Worm (Caenorhabditis elegans) whole organism, L4/young adult: ENCODE measurements around the gene C04E6.5.

Source experiments
- W03F9.2 ChIP-seq: fragments of 150-350 bp; optimal IDR thresholded peaks from 2 replicates; lab custom pipeline; 2014; ENCODE audit warnings: missing biosample characterization, missing genetic modification characterization
- dao-5 ChIP-seq: sonication (generic microtip); optimal IDR thresholded peaks from 2 replicates; lab custom pipeline; 2016; ENCODE audit warnings: missing genotype, missing genetic modification characterization, moderate library complexity, missing compliant biosample characterization
- him-1 ChIP-seq: sonication (generic microtip); optimal IDR thresholded peaks from 2 replicates; lab custom pipeline; 2016; ENCODE audit warnings: missing genotype, missing genetic modification reagents, missing genetic modification characterization, missing compliant biosample characterization

C04E6.5 gene

ce11 chrV:5901833-5902232 is at the start of gene C04E6.5:
TSS of gene C04E6.5 (plus strand) at chrV:5902133.
- TF ChIP-seq him-1 (tag; lab: Kevin White, UChicago) (no peak), dao-5 (tag; lab: Kevin White, UChicago) (no peak), W03F9.2 (tag; lab: Kevin White, UChicago) (no peak)

ce11 chrV:5862479-5863188 is 39.3 kb upstream of the C04E6.5 start, which contains the start of gene F26F12.8:
TSS of gene F26F12.8 (minus strand) at chrV:5862529.
- TF ChIP-seq dao-5 (tag; lab: Kevin White, UChicago): no peak
- TF ChIP-seq him-1 (tag; lab: Kevin White, UChicago): no peak
- no peak for TF ChIP-seq W03F9.2 (tag; lab: Kevin White, UChicago)

- no peak for TF ChIP-seq dao-5 (tag; lab: Kevin White, UChicago)
- TF ChIP-seq W03F9.2 (tag; lab: Kevin White, UChicago): no peak
- no peak for TF ChIP-seq him-1 (tag; lab: Kevin White, UChicago)
Observed at ce11 chrV:5865085-5865484, 36.8 kb upstream of the C04E6.5 start, which contains the start of gene F26F12.5. TSS of gene F26F12.5 (minus strand) at chrV:5865185.

- TF ChIP-seq him-1 (tag; lab: Kevin White, UChicago) (no peak), W03F9.2 (tag; lab: Kevin White, UChicago) (no peak), dao-5 (tag; lab: Kevin White, UChicago) (no peak)
Observed at ce11 chrV:5869227-5869626, 32.7 kb upstream of the C04E6.5 start, which contains the start of gene F26F12.4. TSS of gene F26F12.4 (minus strand) at chrV:5869327.

- TF ChIP-seq him-1 (tag; lab: Kevin White, UChicago) (no peak), dao-5 (tag; lab: Kevin White, UChicago) (no peak), W03F9.2 (tag; lab: Kevin White, UChicago) (no peak)
Observed at ce11 chrV:5871759-5872158, 30.2 kb upstream of the C04E6.5 start, which contains the start of gene C02G6.2. TSS of gene C02G6.2 (plus strand) at chrV:5872059.

ce11 chrV:5876966-5877365 is 25.0 kb upstream of the C04E6.5 start:
- no peak for TF ChIP-seq W03F9.2 (tag; lab: Kevin White, UChicago)
- no peak for TF ChIP-seq dao-5 (tag; lab: Kevin White, UChicago)
- TF ChIP-seq him-1 (tag; lab: Kevin White, UChicago): no peak

ce11 chrV:5880064-5880463 is 21.9 kb upstream of the C04E6.5 start, which contains the start of gene C02G6.3:
TSS of gene C02G6.3 (plus strand) at chrV:5880364.
- TF ChIP-seq W03F9.2 (tag; lab: Kevin White, UChicago) (no peak), him-1 (tag; lab: Kevin White, UChicago) (no peak), dao-5 (tag; lab: Kevin White, UChicago) (no peak)

ce11 chrV:5882429-5882828 is 19.5 kb upstream of the C04E6.5 start:
- TF ChIP-seq him-1 (tag; lab: Kevin White, UChicago): no peak
- TF ChIP-seq dao-5 (tag; lab: Kevin White, UChicago): no peak
- no peak for TF ChIP-seq W03F9.2 (tag; lab: Kevin White, UChicago)

- TF ChIP-seq him-1 (tag; lab: Kevin White, UChicago) (no peak), dao-5 (tag; lab: Kevin White, UChicago) (no peak), W03F9.2 (tag; lab: Kevin White, UChicago) (no peak)
Observed at ce11 chrV:5883735-5884134, 18.2 kb upstream of the C04E6.5 start, which contains the start of gene C04E6.8. TSS of gene C04E6.8 (minus strand) at chrV:5883835.

- TF ChIP-seq W03F9.2 (tag; lab: Kevin White, UChicago): no peak
- no peak for TF ChIP-seq dao-5 (tag; lab: Kevin White, UChicago)
- TF ChIP-seq him-1 (tag; lab: Kevin White, UChicago): no peak
Observed at ce11 chrV:5888820-5889219, 13.1 kb upstream of the C04E6.5 start.

ce11 chrV:5891204-5891603 is 10.7 kb upstream of the C04E6.5 start:
- TF ChIP-seq dao-5 (tag; lab: Kevin White, UChicago) (no peak), W03F9.2 (tag; lab: Kevin White, UChicago) (no peak), him-1 (tag; lab: Kevin White, UChicago) (no peak)

ce11 chrV:5893015-5893414 is 8.9 kb upstream of the C04E6.5 start, which contains the start of gene C04E6.7:
TSS of gene C04E6.7 (plus strand) at chrV:5893315.
- TF ChIP-seq him-1 (tag; lab: Kevin White, UChicago) (no peak), dao-5 (tag; lab: Kevin White, UChicago) (no peak), W03F9.2 (tag; lab: Kevin White, UChicago) (no peak)

- TF ChIP-seq W03F9.2 (tag; lab: Kevin White, UChicago): no peak
Observed at ce11 chrV:5895021-5895420, 6.9 kb upstream of the C04E6.5 start, which contains the start of gene grd-9. TSS of gene grd-9 (plus strand) at chrV:5895321.

- TF ChIP-seq him-1 (tag; lab: Kevin White, UChicago) (no peak), W03F9.2 (tag; lab: Kevin White, UChicago) (no peak), dao-5 (tag; lab: Kevin White, UChicago) (no peak)
Observed at ce11 chrV:5899940-5900339, 2.0 kb upstream of the C04E6.5 start, which contains the start of gene srd-16. TSS of gene srd-16 (minus strand) at chrV:5900040.
